Worm (Caenorhabditis elegans) whole organism, young adult: ENCODE data around the gene EEED8.4.

Source experiments
- F10E7.11 ChIP-seq: sonication (generic microtip); optimal IDR thresholded peaks from 2 replicates; lab custom pipeline; 2017; ENCODE audit warnings: mild to moderate bottlenecking, missing genetic modification characterization, moderate library complexity, missing compliant biosample characterization
- F33H1.4 ChIP-seq: fragments of 200-800 bp; sonication (Bioruptor generic); IDR thresholded peaks from 2 replicates; pipeline ENCODE4 v1.3.6; 2022; ENCODE audit warnings: missing genetic modification reagents, missing genetic modification characterization, missing compliant biosample characterization
- T07F8.4 ChIP-seq: sonication (generic microtip); optimal IDR thresholded peaks from 2 replicates; lab custom pipeline; 2016; ENCODE audit warnings: mild to moderate bottlenecking, missing genetic modification characterization, moderate library complexity, missing compliant biosample characterization
- attf-3 ChIP-seq: fragments of 200-800 bp; sonication (Bioruptor generic); conservative IDR thresholded peaks from 2 replicates; pipeline ENCODE4 v1.3.6; 2022; ENCODE audit warnings: missing genetic modification reagents, missing genetic modification characterization, missing compliant biosample characterization
- ceh-79 ChIP-seq: sonication (generic microtip); optimal IDR thresholded peaks from 2 replicates; lab custom pipeline; 2017; ENCODE audit warnings: mild to moderate bottlenecking, missing genetic modification characterization, missing compliant biosample characterization
- ceh-91 ChIP-seq: fragments of 200-800 bp; sonication (Bioruptor generic); IDR thresholded peaks from 2 replicates; pipeline ENCODE4 v1.3.6; 2022; ENCODE audit warnings: missing genetic modification reagents, missing genetic modification characterization, missing compliant biosample characterization
- lin-40 ChIP-seq: sonication (generic microtip); optimal IDR thresholded peaks from 2 replicates; lab custom pipeline; 2016; ENCODE audit warnings: missing genetic modification characterization, mild to moderate bottlenecking, missing compliant biosample characterization, missing genotype, missing genetic modification reagents
- madf-6 ChIP-seq: fragments of 200-800 bp; sonication (Bioruptor generic); IDR thresholded peaks from 2 replicates; pipeline ENCODE4 v1.3.6; 2022; ENCODE audit warnings: missing genetic modification reagents, missing genetic modification characterization, missing compliant biosample characterization
- tbx-9 ChIP-seq: sonication (generic microtip); optimal IDR thresholded peaks from 2 replicates; lab custom pipeline; 2016; ENCODE audit warnings: borderline replicate concordance, missing genetic modification characterization, inconsistent platforms, missing compliant biosample characterization

DNA sequence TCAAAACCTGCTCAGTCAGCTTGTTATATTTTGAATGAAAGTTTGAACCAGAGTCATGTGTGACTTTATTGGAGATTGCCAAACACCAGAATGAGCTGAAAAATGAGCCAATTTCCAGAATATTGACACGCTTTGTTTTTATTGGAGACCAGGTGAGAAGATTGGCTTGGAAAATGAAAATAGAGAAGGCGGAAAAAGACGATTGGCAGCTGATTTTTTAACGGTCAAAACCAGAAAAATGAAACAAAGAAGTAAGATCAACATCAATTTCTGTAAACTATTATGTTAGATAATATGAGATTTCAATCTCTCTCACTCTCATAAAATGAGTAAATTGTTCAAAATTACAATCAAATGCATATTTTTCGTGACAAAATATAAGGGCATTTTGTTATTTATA is 23.9 kb downstream of the EEED8.4 start, which contains the start of gene srx-114:
- TF ChIP-seq lin-40: no peak
- TF ChIP-seq madf-6 (GFP tag; lab: Robert Waterston, UW): no peak
- no peak for TF ChIP-seq ceh-91 (GFP tag; lab: Robert Waterston, UW)
- TF ChIP-seq tbx-9 (tag; lab: Kevin White, UChicago): no peak
- no peak for TF ChIP-seq attf-3 (GFP tag; lab: Robert Waterston, UW)
- TF ChIP-seq T07F8.4 (tag; lab: Kevin White, UChicago): no peak
- TF ChIP-seq ceh-79 (tag; lab: Kevin White, UChicago): no peak
- no peak for TF ChIP-seq F10E7.11 (tag; lab: Kevin White, UChicago)
- TF ChIP-seq F33H1.4 (GFP tag; lab: Robert Waterston, UW): no peak
